Fruit fly (Drosophila melanogaster) whole organism, adult: Measurements from ENCODE around the gene CG7069.

Experiments used
- CG12768 ChIP-seq: fragments of 200-800 bp; sonication (Bioruptor generic); optimal IDR thresholded peaks from 2 replicates; lab custom pipeline; 2017; ENCODE audit warnings: missing biosample characterization, missing genetic modification characterization, mild to moderate bottlenecking, moderate library complexity, missing genetic modification reagents
- CG14711 ChIP-seq: fragments of 200-800 bp; sonication (Bioruptor generic); optimal IDR thresholded peaks from 2 replicates; lab custom pipeline; 2018; ENCODE audit warnings: missing biosample characterization, mild to moderate bottlenecking, missing genetic modification characterization, moderate library complexity
- CG5204 ChIP-seq: fragments of 200-800 bp; sonication (Bioruptor generic); optimal IDR thresholded peaks from 2 replicates; lab custom pipeline; 2016; ENCODE audit warnings: missing biosample characterization, missing genetic modification characterization
- CG7045 ChIP-seq: fragments of 200-800 bp; sonication (Bioruptor generic); optimal IDR thresholded peaks from 2 replicates; lab custom pipeline; 2017; ENCODE audit warnings: missing biosample characterization, mild to moderate bottlenecking, missing genetic modification characterization
- CG7101 ChIP-seq: fragments of 200-800 bp; sonication (Bioruptor generic); optimal IDR thresholded peaks from 2 replicates; lab custom pipeline; 2018; ENCODE audit warnings: missing biosample characterization, mild to moderate bottlenecking, missing genetic modification characterization, moderate library complexity
- bab1 ChIP-seq: fragments of 200-800 bp; sonication (Bioruptor generic); optimal IDR thresholded peaks from 3 replicates; lab custom pipeline; 2019; ENCODE audit warnings: missing biosample characterization, mild to moderate bottlenecking, missing genetic modification characterization, moderate library complexity
- cic ChIP-seq: fragments of 200-800 bp; sonication (Bioruptor generic); optimal IDR thresholded peaks from 2 replicates; lab custom pipeline; 2017; ENCODE audit warnings: missing biosample characterization, mild to moderate bottlenecking, missing genetic modification characterization, moderate library complexity
- kay ChIP-seq: fragments of 200-800 bp; sonication (Bioruptor generic); peaks from one replicate; lab custom pipeline; 2016; ENCODE audit warnings: missing biosample characterization, missing genetic modification characterization, borderline replicate concordance
- ovo ChIP-seq: fragments of 200-800 bp; sonication (Bioruptor generic); optimal IDR thresholded peaks from 2 replicates; lab custom pipeline; 2016; ENCODE audit warnings: missing biosample characterization, missing genetic modification characterization
- pad ChIP-seq: fragments of 200-800 bp; sonication (Bioruptor generic); optimal IDR thresholded peaks from 3 replicates; lab custom pipeline; 2017; ENCODE audit warnings: missing biosample characterization, missing genetic modification characterization, mild to moderate bottlenecking, moderate library complexity, missing genetic modification reagents
- tj ChIP-seq: fragments of 200-800 bp; sonication (Bioruptor generic); optimal IDR thresholded peaks from 3 replicates; lab custom pipeline; 2017; ENCODE audit warnings: missing biosample characterization, mild to moderate bottlenecking, missing genetic modification characterization, moderate library complexity
- toe ChIP-seq: fragments of 200-800 bp; sonication (Bioruptor generic); optimal IDR thresholded peaks from 2 replicates; lab custom pipeline; 2016; ENCODE audit warnings: missing biosample characterization, missing genetic modification characterization

- TF ChIP-seq ovo (no peak), CG7101 (tag; lab: Kevin White, UChicago) (no peak), kay (GFP tag; lab: Kevin White, UChicago) (no peak), CG7045 (GFP tag; lab: Kevin White, UChicago) (no peak), pad (no peak), CG5204 (GFP tag; lab: Kevin White, UChicago) (no peak), tj (GFP tag; lab: Kevin White, UChicago) (no peak), cic (GFP tag; lab: Kevin White, UChicago) (no peak), CG12768 (GFP tag; lab: Kevin White, UChicago) (no peak), bab1 (GFP tag; lab: Kevin White, UChicago) (no peak), CG14711 (no peak), toe (no peak)
Measured at dm6 chr3R:22351396-22351795, 21.2 kb upstream of the CG7069 start, which contains the start of gene rdhB.
